Fruit fly (Drosophila melanogaster) whole organism: Measurements from ENCODE around the gene Cyp28d2.

Experiments
- CG8478 ChIP-seq: fragments of >200 bp; optimal IDR thresholded peaks from 2 replicates; lab custom pipeline; 2018; ENCODE audit warnings: inconsistent platforms
- pan ChIP-seq: fragments of >200 bp; optimal IDR thresholded peaks from 2 replicates; lab custom pipeline; 2017
- psq ChIP-seq: fragments of >200 bp; optimal IDR thresholded peaks from 2 replicates; lab custom pipeline; 2017
- usp ChIP-seq: fragments of >200 bp; optimal IDR thresholded peaks from 2 replicates; lab custom pipeline; 2017; ENCODE audit warnings: missing biosample characterization, missing genetic modification characterization, mixed read lengths

DNA sequence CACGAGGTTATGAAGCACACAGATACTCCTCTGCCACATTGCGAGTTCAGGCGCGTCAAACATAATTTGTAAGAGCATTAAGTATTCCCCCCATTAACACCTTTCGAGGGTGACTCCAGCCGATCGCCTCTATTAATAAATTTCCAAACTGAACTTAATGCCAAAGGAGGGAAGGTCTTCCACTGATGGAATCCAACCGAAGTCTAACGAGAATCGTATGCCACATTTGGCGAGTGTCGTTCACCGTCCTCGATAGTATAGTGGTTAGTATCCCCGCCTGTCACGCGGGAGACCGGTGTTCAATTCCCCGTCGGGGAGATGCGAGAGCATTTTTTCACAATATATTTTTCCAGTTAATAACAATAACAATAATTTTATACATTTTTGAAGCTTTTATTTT is 33.5 kb downstream of the Cyp28d2 start:
- TF ChIP-seq CG8478 (lab: Kevin White, UChicago): no peak
- TF ChIP-seq usp (GFP tag; lab: Kevin White, UChicago): no peak
- TF ChIP-seq pan (lab: Kevin White, UChicago): no peak
- no peak for TF ChIP-seq psq
